Fruit fly (Drosophila melanogaster) whole organism, embryonic: ENCODE measurements around the gene Lsp1alpha.

Experiments used
- Abd-B ChIP-seq: fragments of 200-800 bp; sonication (Bioruptor generic); optimal IDR thresholded peaks from 2 replicates; lab custom pipeline; 2018; ENCODE audit warnings: missing biosample characterization, mild to moderate bottlenecking, missing genetic modification characterization, moderate library complexity
- Bdp1 ChIP-seq: fragments of 200-800 bp; sonication (Bioruptor generic); optimal IDR thresholded peaks from 3 replicates; lab custom pipeline; 2016; ENCODE audit warnings: missing biosample characterization, missing genetic modification characterization
- Bgb ChIP-seq: fragments of 200-800 bp; sonication (Bioruptor generic); IDR thresholded peaks from 2 replicates; pipeline ENCODE4 v1.3.6; 2022; ENCODE audit warnings: missing biosample characterization, missing genetic modification characterization; ENCODE audit not compliant: partially characterized antibody
- Bteb2 ChIP-seq: fragments of 200-800 bp; sonication (Bioruptor generic); optimal IDR thresholded peaks from 2 replicates; lab custom pipeline; 2016; ENCODE audit warnings: missing biosample characterization, missing genetic modification characterization
- CG10274 ChIP-seq: fragments of 200-800 bp; sonication (Bioruptor generic); optimal IDR thresholded peaks from 3 replicates; lab custom pipeline; 2017; ENCODE audit warnings: missing biosample characterization, mild to moderate bottlenecking, missing genetic modification characterization
- CG10462 ChIP-seq: fragments of 200-800 bp; sonication (Bioruptor generic); optimal IDR thresholded peaks from 2 replicates; lab custom pipeline; 2016; ENCODE audit warnings: missing biosample characterization, missing genetic modification characterization
- CG10543 ChIP-seq: fragments of 200-800 bp; sonication (Bioruptor generic); optimal IDR thresholded peaks from 3 replicates; lab custom pipeline; 2017; ENCODE audit warnings: missing biosample characterization, mild to moderate bottlenecking, missing genetic modification characterization, moderate library complexity
- CG13775 ChIP-seq: fragments of 200-800 bp; sonication (Bioruptor generic); optimal IDR thresholded peaks from 3 replicates; lab custom pipeline; 2017; ENCODE audit warnings: missing biosample characterization, mild to moderate bottlenecking, missing genetic modification characterization
- CG14014 ChIP-seq: fragments of 200-800 bp; sonication (Bioruptor generic); IDR thresholded peaks from 2 replicates; pipeline ENCODE4 v1.3.6; 2022; ENCODE audit warnings: missing biosample characterization, missing genetic modification characterization
- CG1647 ChIP-seq: fragments of 200-800 bp; sonication (Bioruptor generic); optimal IDR thresholded peaks from 3 replicates; lab custom pipeline; 2016; ENCODE audit warnings: missing biosample characterization, missing genetic modification characterization
- CG17385 ChIP-seq: fragments of 200-800 bp; sonication (Bioruptor generic); optimal IDR thresholded peaks from 3 replicates; lab custom pipeline; 2018; ENCODE audit warnings: missing biosample characterization, mild to moderate bottlenecking, missing genetic modification characterization
- CG2712 ChIP-seq: fragments of 200-800 bp; optimal IDR thresholded peaks from 3 replicates; lab custom pipeline; 2019; ENCODE audit warnings: missing biosample characterization, mild to moderate bottlenecking, missing genetic modification characterization, moderate library complexity
- CG2889 ChIP-seq: fragments of 200-800 bp; sonication (Bioruptor generic); IDR thresholded peaks from 3 replicates; pipeline ENCODE4 v1.3.6; 2022; ENCODE audit warnings: missing biosample characterization, missing genetic modification characterization
- CG32772 ChIP-seq: fragments of 200-800 bp; sonication (Bioruptor generic); IDR thresholded peaks from 2 replicates; pipeline ENCODE4 v1.3.6; 2022; ENCODE audit warnings: missing biosample characterization, missing genetic modification characterization
- CG34376 ChIP-seq: fragments of 200-800 bp; sonication (Bioruptor generic); optimal IDR thresholded peaks from 2 replicates; lab custom pipeline; 2018; ENCODE audit warnings: missing biosample characterization, mild to moderate bottlenecking, missing genetic modification characterization
- CG6813 ChIP-seq: fragments of 200-800 bp; sonication (Bioruptor generic); optimal IDR thresholded peaks from 2 replicates; lab custom pipeline; 2017; ENCODE audit warnings: missing biosample characterization, missing genetic modification characterization, mild to moderate bottlenecking, moderate library complexity, missing genetic modification reagents
- CG7357 ChIP-seq: fragments of 200-800 bp; sonication (Bioruptor generic); IDR thresholded peaks from 3 replicates; pipeline ENCODE4 v1.3.6; 2022; ENCODE audit warnings: missing biosample characterization, missing genetic modification characterization
- CG8388 ChIP-seq: fragments of 200-800 bp; sonication (Bioruptor generic); optimal IDR thresholded peaks from 2 replicates; lab custom pipeline; 2019; ENCODE audit warnings: missing biosample characterization, mild to moderate bottlenecking, missing genetic modification characterization, moderate library complexity
- CG8478 ChIP-seq: fragments of >200 bp; optimal IDR thresholded peaks from 2 replicates; lab custom pipeline; 2018
- CG8924 ChIP-seq: fragments of 200-800 bp; optimal IDR thresholded peaks from 3 replicates; lab custom pipeline; 2019; ENCODE audit warnings: missing biosample characterization, mild to moderate bottlenecking, missing genetic modification characterization, moderate library complexity
- CG9932 ChIP-seq: fragments of 200-800 bp; sonication (Bioruptor generic); IDR thresholded peaks from 2 replicates; pipeline ENCODE4 v1.3.6; 2022; ENCODE audit warnings: missing biosample characterization, missing genetic modification characterization
- CrebB ChIP-seq: fragments of 200-800 bp; sonication (Bioruptor generic); optimal IDR thresholded peaks from 3 replicates; lab custom pipeline; 2018; ENCODE audit warnings: missing biosample characterization, mild to moderate bottlenecking, missing genetic modification characterization
- Ets65A ChIP-seq: fragments of 200-800 bp; sonication (Bioruptor generic); peaks from one replicate; lab custom pipeline; 2016; ENCODE audit warnings: missing biosample characterization, missing genetic modification characterization
- H15 ChIP-seq: fragments of 200-800 bp; sonication (Bioruptor generic); IDR thresholded peaks from 3 replicates; pipeline ENCODE4 v1.3.6; 2022; ENCODE audit warnings: missing biosample characterization, missing genetic modification characterization
- HHEX ChIP-seq: fragments of 200-800 bp; sonication (Bioruptor generic); optimal IDR thresholded peaks from 3 replicates; lab custom pipeline; 2017; ENCODE audit warnings: missing biosample characterization, mild to moderate bottlenecking, missing genetic modification characterization, missing genetic modification reagents
- HLHmδ ChIP-seq: fragments of 200-800 bp; sonication (Bioruptor generic); optimal IDR thresholded peaks from 2 replicates; lab custom pipeline; 2018; ENCODE audit warnings: missing biosample characterization, mild to moderate bottlenecking, missing genetic modification characterization, moderate library complexity
- Hey ChIP-seq: fragments of 200-800 bp; sonication (Bioruptor generic); optimal IDR thresholded peaks from 3 replicates; lab custom pipeline; 2018; ENCODE audit warnings: missing biosample characterization, mild to moderate bottlenecking, missing genetic modification characterization
- Hsf ChIP-seq: fragments of 200-800 bp; sonication (Bioruptor generic); optimal IDR thresholded peaks from 3 replicates; lab custom pipeline; 2016; ENCODE audit warnings: missing biosample characterization, missing genetic modification characterization
- Lpt ChIP-seq: fragments of >200 bp; optimal IDR thresholded peaks from 2 replicates; lab custom pipeline; 2018; ENCODE audit warnings: missing biosample characterization, missing genetic modification characterization
- Mad ChIP-seq: fragments of 200-800 bp; sonication (Bioruptor generic); optimal IDR thresholded peaks from 2 replicates; lab custom pipeline; 2016; ENCODE audit warnings: missing biosample characterization, missing genetic modification characterization
- Ptx1 ChIP-seq: fragments of 200-800 bp; sonication (Bioruptor generic); IDR thresholded peaks from 2 replicates; pipeline ENCODE4 v1.3.6; 2022; ENCODE audit warnings: missing biosample characterization, missing genetic modification characterization
- Sry-β ChIP-seq: fragments of 200-800 bp; sonication (Bioruptor generic); optimal IDR thresholded peaks from 2 replicates; lab custom pipeline; 2018; ENCODE audit warnings: missing biosample characterization, mild to moderate bottlenecking, missing genetic modification characterization, moderate library complexity
- TFAM ChIP-seq: fragments of 200-800 bp; sonication (Bioruptor generic); optimal IDR thresholded peaks from 2 replicates; lab custom pipeline; 2017; ENCODE audit warnings: missing biosample characterization, missing genetic modification characterization, inconsistent platforms
- Xrp1 ChIP-seq: fragments of 200-800 bp; sonication (Bioruptor generic); IDR thresholded peaks from 2 replicates; pipeline ENCODE4 v1.3.6; 2022; ENCODE audit warnings: missing biosample characterization, missing genetic modification characterization
- amos ChIP-seq: fragments of 200-800 bp; sonication (Bioruptor generic); IDR thresholded peaks from 2 replicates; pipeline ENCODE4 v1.3.6; 2022; ENCODE audit warnings: missing biosample characterization, missing genetic modification characterization; ENCODE audit not compliant: partially characterized antibody
- br ChIP-seq: fragments of >200 bp; optimal IDR thresholded peaks from 2 replicates; lab custom pipeline; 2017
- cas ChIP-seq: fragments of 200-800 bp; sonication (Bioruptor generic); IDR thresholded peaks from 2 replicates; pipeline ENCODE4 v1.3.6; 2022; ENCODE audit warnings: missing biosample characterization, missing genetic modification characterization
- chif ChIP-seq, 2 experiments: fragments of 200-800 bp; sonication (Bioruptor generic); optimal IDR thresholded peaks; 3 replicates each; lab custom pipeline; 2016; ENCODE audit warnings: missing biosample characterization in 2 of 2, missing genetic modification characterization in 2 of 2
- crp ChIP-seq, 2 experiments: fragments of 200-800 bp; sonication (Bioruptor generic); optimal IDR thresholded peaks; 2 replicates in 1 of 2; 3 replicates in 1 of 2; lab custom pipeline; 2017; ENCODE audit warnings: missing biosample characterization in 2 of 2, missing genetic modification characterization in 2 of 2, mild to moderate bottlenecking in 1 of 2, moderate library complexity in 1 of 2
- dysf ChIP-seq: fragments of 200-800 bp; sonication (Bioruptor generic); IDR thresholded peaks from 3 replicates; pipeline ENCODE4 v1.3.6; 2022; ENCODE audit warnings: missing biosample characterization, missing genetic modification characterization
- ind ChIP-seq: fragments of 200-800 bp; sonication (Bioruptor generic); optimal IDR thresholded peaks from 3 replicates; lab custom pipeline; 2016; ENCODE audit warnings: missing biosample characterization, missing genetic modification characterization
- jing ChIP-seq: fragments of 200-800 bp; sonication (Bioruptor generic); optimal IDR thresholded peaks from 2 replicates; lab custom pipeline; 2018; ENCODE audit warnings: missing biosample characterization, mild to moderate bottlenecking, missing genetic modification characterization
- klu ChIP-seq: fragments of 200-800 bp; sonication (Bioruptor generic); IDR thresholded peaks from 2 replicates; pipeline ENCODE4 v1.3.6; 2022; ENCODE audit warnings: missing biosample characterization, missing genetic modification characterization
- lab ChIP-seq: fragments of 200-800 bp; sonication (Bioruptor generic); optimal IDR thresholded peaks from 3 replicates; lab custom pipeline; 2017; ENCODE audit warnings: missing biosample characterization, missing genetic modification characterization, mild to moderate bottlenecking, moderate library complexity, missing genetic modification reagents
- lmd ChIP-seq: fragments of 200-800 bp; sonication (Bioruptor generic); IDR thresholded peaks from 2 replicates; pipeline ENCODE4 v1.3.6; 2022; ENCODE audit warnings: missing biosample characterization, missing genetic modification characterization
- lov ChIP-seq, 2 experiments: fragments of 200-800 bp in 1 of 2; fragments of >200 bp in 1 of 2; sonication (Bioruptor generic) in 1 of 2; IDR thresholded peaks in 1 of 2; optimal IDR thresholded peaks in 1 of 2; 2 replicates in 1 of 2; 3 replicates in 1 of 2; pipeline versions ENCODE4 v1.3.6 to Lab custom; 2017 to 2022; ENCODE audit warnings: missing biosample characterization in 1 of 2, missing genetic modification characterization in 1 of 2
- ro ChIP-seq: fragments of 200-800 bp; sonication (Bioruptor generic); IDR thresholded peaks from 2 replicates; pipeline ENCODE4 v1.3.6; 2022; ENCODE audit warnings: missing biosample characterization, missing genetic modification characterization
- run ChIP-seq: fragments of 200-800 bp; sonication (Bioruptor generic); optimal IDR thresholded peaks from 3 replicates; lab custom pipeline; 2018; ENCODE audit warnings: missing biosample characterization, mild to moderate bottlenecking, missing genetic modification characterization
- seq ChIP-seq: fragments of 200-800 bp; sonication (Bioruptor generic); IDR thresholded peaks from 2 replicates; pipeline ENCODE4 v1.3.6; 2022; ENCODE audit warnings: missing biosample characterization, missing genetic modification characterization
- sima ChIP-seq: fragments of 200-800 bp; sonication (Bioruptor generic); optimal IDR thresholded peaks from 2 replicates; lab custom pipeline; 2016; ENCODE audit warnings: missing biosample characterization, missing genetic modification characterization
- wek ChIP-seq: fragments of 200-800 bp; sonication (Bioruptor generic); optimal IDR thresholded peaks from 3 replicates; lab custom pipeline; 2018; ENCODE audit warnings: missing biosample characterization, mild to moderate bottlenecking, missing genetic modification characterization, moderate library complexity
- z ChIP-seq: fragments of 200-800 bp; sonication (Bioruptor generic); IDR thresholded peaks from 3 replicates; pipeline ENCODE4 v1.3.6; 2022; ENCODE audit warnings: missing biosample characterization, missing genetic modification characterization

Gene Lsp1alpha

DNA sequence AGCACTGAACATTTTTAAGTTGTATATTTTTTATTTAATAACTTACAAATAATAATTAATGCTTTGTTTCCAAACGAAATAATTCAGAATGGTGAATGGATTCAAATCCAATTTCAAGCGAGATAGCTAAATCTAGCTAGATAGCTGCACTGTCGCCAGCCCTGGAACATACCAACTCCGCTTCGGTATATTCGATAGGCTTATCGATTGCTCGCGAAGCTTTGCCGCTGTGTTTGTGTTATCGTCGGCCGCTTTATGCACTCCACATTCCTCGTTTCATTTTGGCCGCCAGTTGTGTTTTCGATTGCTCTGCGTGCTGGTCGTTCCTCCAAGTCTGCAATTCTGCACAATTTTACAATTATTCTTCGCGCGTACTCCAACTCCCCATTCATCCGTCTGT, 6.8 kb downstream of the Lsp1alpha start, which contains the start of gene mdu (continued):
- TF ChIP-seq CG1647: no peak
- no peak for TF ChIP-seq br (lab: Kevin White, UChicago)
- peak; percentile 19 for TF ChIP-seq Ets65A (GFP tag; lab: Kevin White, UChicago)
- no peak for TF ChIP-seq wek (GFP tag; lab: Kevin White, UChicago)
- TF ChIP-seq H15 (GFP tag; lab: Robert Waterston, UW): no peak
- no peak for TF ChIP-seq ro (GFP tag; lab: Robert Waterston, UW)
- TF ChIP-seq CG14014: no peak
- TF ChIP-seq Hey (tag; lab: Kevin White, UChicago): no peak
- no peak for TF ChIP-seq CG7357 (GFP tag; lab: Robert Waterston, UW)
- TF ChIP-seq crp (GFP tag; optimal IDR thresholded peaks at IDR 0.05; lab: Kevin White, UChicago): no peak
- TF ChIP-seq Bdp1 (GFP tag; lab: Kevin White, UChicago): no peak
- TF ChIP-seq CrebB (tag; lab: Kevin White, UChicago): no peak
- TF ChIP-seq seq: no peak; the same call in 1 of the 2 replicates
- no peak for TF ChIP-seq TFAM (GFP tag; lab: Kevin White, UChicago)
- no peak for TF ChIP-seq z (GFP tag; lab: Robert Waterston, UW)
- TF ChIP-seq CG8924 (tag; lab: Kevin White, UChicago): no peak
- TF ChIP-seq CG34376 (GFP tag; lab: Kevin White, UChicago): no peak
- TF ChIP-seq amos (GFP tag; lab: Robert Waterston, UW): no peak; the same call in 1 of the 2 replicates
- TF ChIP-seq CG10462 (GFP tag; lab: Kevin White, UChicago): no peak
- TF ChIP-seq CG8478: no peak
- no peak for TF ChIP-seq run
- no peak for TF ChIP-seq Mad (GFP tag; lab: Kevin White, UChicago)
- no peak for TF ChIP-seq CG6813 (GFP tag; lab: Kevin White, UChicago)
- TF ChIP-seq Lpt (GFP tag; lab: Kevin White, UChicago): no peak
- no peak for TF ChIP-seq lov (optimal IDR thresholded peaks at IDR 0.05; lab: Kevin White, UChicago)
- no peak for TF ChIP-seq lov (GFP tag; IDR thresholded peaks at IDR 0.05; lab: Robert Waterston, UW)
- TF ChIP-seq CG13775 (GFP tag; lab: Kevin White, UChicago): no peak
- TF ChIP-seq Bgb: peak; percentile 60
- TF ChIP-seq cas: no peak
- TF ChIP-seq dysf: no peak
- TF ChIP-seq lab: no peak
- TF ChIP-seq HLHmδ (GFP tag; lab: Kevin White, UChicago): no peak
- TF ChIP-seq chif (GFP tag; optimal IDR thresholded peaks at IDR 0.05; lab: Kevin White, UChicago): no peak
- no peak for TF ChIP-seq jing (GFP tag; lab: Kevin White, UChicago)
- TF ChIP-seq CG2712 (tag; lab: Kevin White, UChicago): peak; percentile 35
- no peak for TF ChIP-seq Xrp1
- peak; percentile 53; the same call in 1 of the 2 replicates for TF ChIP-seq Ptx1
- TF ChIP-seq CG10274: no peak
- no peak for TF ChIP-seq CG17385 (GFP tag; lab: Kevin White, UChicago)
- TF ChIP-seq HHEX (GFP tag; lab: Kevin White, UChicago): no peak
- no peak for TF ChIP-seq klu
- no peak for TF ChIP-seq sima (GFP tag; lab: Kevin White, UChicago)
- TF ChIP-seq Sry-β (GFP tag; lab: Kevin White, UChicago): peak; percentile 87
- peak; percentile 7 for TF ChIP-seq CG10543 (GFP tag; lab: Kevin White, UChicago)
- TF ChIP-seq Bteb2 (GFP tag; lab: Kevin White, UChicago): no peak
- TF ChIP-seq Hsf (GFP tag; lab: Kevin White, UChicago): no peak
- TF ChIP-seq Abd-B (GFP tag; lab: Kevin White, UChicago): peak; percentile 40
- peak; percentile 48 for TF ChIP-seq ind (GFP tag; lab: Kevin White, UChicago)
- TF ChIP-seq CG2889 (GFP tag; lab: Robert Waterston, UW): no peak
- peak; percentile 41; the same call in 1 of the 2 replicates for TF ChIP-seq lmd (GFP tag; lab: Robert Waterston, UW)
- peak; percentile 59 for TF ChIP-seq CG9932 (GFP tag; lab: Robert Waterston, UW)
- TF ChIP-seq CG32772: no peak
- no peak for TF ChIP-seq CG8388 (GFP tag; lab: Kevin White, UChicago)
